Fruit fly (Drosophila melanogaster): Measurements from ENCODE around the gene CG9192.
"Not testable (repeated sequence)": the region's sequence is repeated elsewhere in the genome, so short reads cannot be mapped to it uniquely, and the experiment has no call there.

CG9192 gene

dm6 chr3L:1247627-1248295 lies 9.6 kb upstream of the CG9192 start, which contains the start of the genes Psf1 and Sac1 (continued):
- TF ChIP-seq Med (GFP tag) = peak; percentile 88
- no peak for TF ChIP-seq gsb (GFP tag; IDR thresholded peaks at IDR 0.05)
- no peak for TF ChIP-seq cad (GFP tag; optimal IDR thresholded peaks at IDR 0.05)
- TF ChIP-seq Ets97D (GFP tag; optimal IDR thresholded peaks at IDR 0.05) = peak; percentile 74
- TF ChIP-seq HmgD (GFP tag; optimal IDR thresholded peaks at IDR 0.05) = peak; percentile 29
- no peak; the same call in 1 of the 2 replicates for TF ChIP-seq CG11085 (GFP tag; IDR thresholded peaks at IDR 0.05)
- TF ChIP-seq wor (GFP tag; IDR thresholded peaks at IDR 0.05) = no peak
- peak; percentile 10 for TF ChIP-seq CG8924 (tag; optimal IDR thresholded peaks at IDR 0.05)
- TF ChIP-seq chif (GFP tag; optimal IDR thresholded peaks at IDR 0.05) = peak; percentile 49 to 63

DNA sequence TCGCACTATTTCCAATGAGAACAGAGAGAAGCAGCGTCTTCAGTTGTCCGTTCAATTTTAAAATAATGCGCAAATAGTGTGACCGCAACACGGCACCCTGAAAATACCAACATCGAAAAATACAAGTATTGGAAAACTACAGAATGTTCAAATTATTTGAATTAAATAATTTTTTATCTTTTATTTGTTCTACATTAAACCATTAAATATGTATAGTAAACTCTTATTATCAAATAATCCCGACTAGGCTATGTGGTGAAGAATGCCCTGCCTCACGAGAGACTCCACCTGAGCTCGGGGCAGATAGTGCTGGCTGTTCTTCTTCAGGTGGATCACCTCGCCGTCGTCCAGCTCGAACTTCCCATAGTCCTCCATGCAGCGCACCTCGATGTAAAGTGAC lies 8.7 kb upstream of the CG9192 start, which contains the start of gene CG32318:
CG32318 (minus strand) TSS at position 101 of the 400 bp plus-strand sequence.
- TF ChIP-seq Sry-δ, ems, MESR4 (GFP tag; optimal IDR thresholded peaks at IDR 0.05): not testable (repeated sequence)

- TF ChIP-seq CG4854 (GFP tag; optimal IDR thresholded peaks at IDR 0.05); CTCF (GFP tag; optimal IDR thresholded peaks at IDR 0.05); ara (GFP tag; IDR thresholded peaks at IDR 0.05): not testable (repeated sequence)
Observed at dm6 chr3L:1245810-1246209, 7.7 kb upstream of the CG9192 start, which contains the start of gene Klp61F. TSS of gene Klp61F (minus strand) at chr3L:1245910.

- peak; percentile 70 for TF ChIP-seq Deaf1 (tag; optimal IDR thresholded peaks at IDR 0.05)
- no peak for TF ChIP-seq ewg (GFP tag; optimal IDR thresholded peaks at IDR 0.05)
- peak; percentile 8 for TF ChIP-seq kah (GFP tag; optimal IDR thresholded peaks at IDR 0.05)
- TF ChIP-seq sug (tag; optimal IDR thresholded peaks at IDR 0.05) = peak; percentile 65
- TF ChIP-seq D (optimal IDR thresholded peaks at IDR 0.05) = no peak
- no peak for TF ChIP-seq D (GFP tag; optimal IDR thresholded peaks at IDR 0.05)
- peak; percentile 16; the same call in 1 of the 2 replicates for TF ChIP-seq aop (GFP tag; IDR thresholded peaks at IDR 0.05)
- TF ChIP-seq Hsf (GFP tag; optimal IDR thresholded peaks at IDR 0.05) = no peak
- no peak for TF ChIP-seq repo (GFP tag; optimal IDR thresholded peaks at IDR 0.05)
- no peak for TF ChIP-seq shn (GFP tag; optimal IDR thresholded peaks at IDR 0.05)
- no peak for TF ChIP-seq dati (GFP tag; IDR thresholded peaks at IDR 0.05)
- peak; percentile 8 for TF ChIP-seq CG10543 (GFP tag; optimal IDR thresholded peaks at IDR 0.05)
Observed at dm6 chr3L:1235426-1235825, 2.7 kb downstream of the CG9192 start, which contains the start of gene galene. TSS of gene galene (plus strand) at chr3L:1235726.

DNA sequence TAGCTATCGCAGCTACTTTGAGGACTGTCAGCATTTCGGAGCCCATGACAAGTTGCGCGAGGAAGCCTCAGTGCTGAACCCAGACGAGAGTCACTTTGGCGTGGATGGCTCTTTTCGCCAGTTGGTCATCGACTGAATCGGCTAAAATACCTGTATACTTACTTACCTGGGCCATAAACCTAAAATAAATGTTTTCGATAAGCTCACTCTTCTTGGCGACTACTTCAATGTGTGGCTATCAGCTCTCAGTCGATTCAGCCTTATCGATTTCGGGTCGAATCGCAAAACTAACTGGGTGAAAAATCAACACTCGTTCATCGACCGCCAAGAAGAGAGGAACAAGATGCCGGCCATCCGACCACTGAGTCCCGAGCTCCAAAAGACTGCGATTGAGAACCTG lies 4.3 kb downstream of the CG9192 start, which contains the start of gene CG33966:
CG33966 (plus strand) TSS at position 301 of the 400 bp plus-strand sequence.
- peak; percentile 22 for TF ChIP-seq HmgZ (tag; optimal IDR thresholded peaks at IDR 0.05)
- peak; percentile 36 for TF ChIP-seq sug (tag; optimal IDR thresholded peaks at IDR 0.05)
- TF ChIP-seq Deaf1 (tag; optimal IDR thresholded peaks at IDR 0.05) = peak; percentile 2
- TF ChIP-seq CG10959 (GFP tag; IDR thresholded peaks at IDR 0.05) = no peak
- peak; percentile 43 for TF ChIP-seq exex (tag; optimal IDR thresholded peaks at IDR 0.05)

DNA sequence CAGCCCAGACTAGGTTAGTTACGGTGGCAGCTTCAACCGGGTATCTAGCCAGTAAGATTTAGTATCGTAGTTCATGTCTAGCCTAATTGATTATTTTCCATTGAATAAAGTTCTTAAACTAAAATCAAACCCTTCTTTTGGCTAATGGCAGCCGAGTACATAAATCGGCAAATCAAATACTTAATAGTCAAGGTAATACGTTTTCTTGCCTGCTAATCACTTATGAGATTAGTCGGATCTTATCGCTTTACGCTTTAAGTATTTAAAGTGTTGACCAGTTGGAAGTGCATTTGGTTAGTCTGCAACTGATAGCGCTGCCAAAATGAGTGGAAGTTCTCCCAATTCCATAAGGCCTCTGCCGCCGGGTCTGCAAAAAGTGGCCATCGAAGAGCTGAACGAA lies 5.5 kb downstream of the CG9192 start, which contains the start of gene CG33965:
CG33965 (plus strand) TSS at position 301 of the 400 bp plus-strand sequence.
- TF ChIP-seq mam (GFP tag; optimal IDR thresholded peaks at IDR 0.05) (no peak), CG2712 (tag; optimal IDR thresholded peaks at IDR 0.05) (no peak), CG16815 (GFP tag; optimal IDR thresholded peaks at IDR 0.05) (no peak), MESR4 (GFP tag; optimal IDR thresholded peaks at IDR 0.05) (no peak), exex (tag; optimal IDR thresholded peaks at IDR 0.05) (peak; percentile 65)

All from whole organism, embryonic.